Fruit fly (Drosophila melanogaster) whole organism, prepupa: ENCODE results near the gene Acsx1R.

ENCODE experiments used
- CG10669 ChIP-seq: fragments of 200-800 bp; sonication (Bioruptor generic); optimal IDR thresholded peaks from 3 replicates; lab custom pipeline; 2018; ENCODE audit warnings: missing biosample characterization, mild to moderate bottlenecking, missing genetic modification characterization, moderate library complexity
- CG1621 ChIP-seq: fragments of 200-800 bp; sonication (Bioruptor generic); optimal IDR thresholded peaks from 3 replicates; lab custom pipeline; 2018; ENCODE audit warnings: missing biosample characterization, mild to moderate bottlenecking, missing genetic modification characterization
- CG4318 ChIP-seq: fragments of 200-800 bp; sonication (Bioruptor generic); optimal IDR thresholded peaks from 3 replicates; lab custom pipeline; 2017; ENCODE audit warnings: missing biosample characterization, mild to moderate bottlenecking, missing genetic modification characterization
- CG8119 ChIP-seq: fragments of 200-800 bp; sonication (Bioruptor generic); IDR thresholded peaks from 3 replicates; pipeline ENCODE4 v1.3.6; 2022; ENCODE audit warnings: missing biosample characterization, missing genetic modification characterization
- Lpt ChIP-seq: fragments of 200-800 bp; sonication (Bioruptor generic); optimal IDR thresholded peaks from 3 replicates; lab custom pipeline; 2016; ENCODE audit warnings: missing biosample characterization, missing genetic modification characterization
- Met ChIP-seq: fragments of 200-800 bp; sonication (Bioruptor generic); optimal IDR thresholded peaks from 3 replicates; lab custom pipeline; 2016; ENCODE audit warnings: missing biosample characterization, missing genetic modification characterization
- OdsH ChIP-seq: fragments of 200-800 bp; sonication (Bioruptor generic); optimal IDR thresholded peaks from 3 replicates; lab custom pipeline; 2016; ENCODE audit warnings: missing biosample characterization, missing genetic modification characterization
- achi ChIP-seq: fragments of 200-800 bp; sonication (Bioruptor generic); optimal IDR thresholded peaks from 3 replicates; lab custom pipeline; 2016; ENCODE audit warnings: missing biosample characterization, missing genetic modification characterization
- cyc ChIP-seq: fragments of 200-800 bp; sonication (Bioruptor generic); optimal IDR thresholded peaks from 3 replicates; lab custom pipeline; 2016; ENCODE audit warnings: missing biosample characterization, missing genetic modification characterization
- esn ChIP-seq: fragments of 200-800 bp; sonication (Bioruptor generic); optimal IDR thresholded peaks from 2 replicates; lab custom pipeline; 2016; ENCODE audit warnings: missing biosample characterization, mild to moderate bottlenecking, missing genetic modification characterization, moderate library complexity
- fkh ChIP-seq: fragments of 200-800 bp; sonication (Bioruptor generic); optimal IDR thresholded peaks from 3 replicates; lab custom pipeline; 2017; ENCODE audit warnings: missing biosample characterization, mild to moderate bottlenecking, missing genetic modification characterization, moderate library complexity

DNA sequence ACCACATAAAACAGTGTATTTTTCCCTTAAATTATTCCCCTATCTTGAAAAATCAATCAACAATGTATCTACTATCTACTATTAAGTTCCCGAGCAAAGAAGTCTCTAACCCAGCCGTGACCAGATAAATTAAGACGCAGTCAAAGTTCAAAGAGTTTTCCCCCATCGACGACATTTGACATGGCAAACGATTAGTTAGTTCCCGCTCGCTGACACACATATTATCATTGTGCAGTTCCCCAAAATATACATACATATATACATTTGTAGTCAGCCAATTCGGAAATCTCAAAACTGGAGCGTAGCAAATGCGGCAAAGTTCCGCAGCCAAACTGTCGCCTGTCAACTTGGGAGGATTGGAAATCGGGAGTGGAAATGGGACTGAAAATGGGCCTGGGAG is 30.1 kb upstream of the Acsx1R start:
- TF ChIP-seq Lpt = no peak
- TF ChIP-seq esn (GFP tag; lab: Kevin White, UChicago) = no peak
- no peak for TF ChIP-seq cyc (GFP tag; lab: Kevin White, UChicago)
- TF ChIP-seq CG1621 (tag; lab: Kevin White, UChicago) = no peak
- TF ChIP-seq CG4318 (GFP tag; lab: Kevin White, UChicago) = no peak
- no peak for TF ChIP-seq OdsH (GFP tag; lab: Kevin White, UChicago)
- TF ChIP-seq fkh (GFP tag; lab: Kevin White, UChicago) = no peak
- no peak for TF ChIP-seq CG8119
- TF ChIP-seq CG10669 (GFP tag; lab: Kevin White, UChicago) = no peak
- no peak for TF ChIP-seq Met (GFP tag; lab: Kevin White, UChicago)
- no peak for TF ChIP-seq achi
